Fruit fly (Drosophila melanogaster) whole organism, wandering third instar larva: ENCODE measurements around the gene msi.

ENCODE experiments used
- Abd-B ChIP-seq: fragments of >200 bp; optimal IDR thresholded peaks from 2 replicates; lab custom pipeline; 2017; ENCODE audit warnings: missing biosample characterization, missing genetic modification characterization
- CG32264 ChIP-seq: fragments of 200-800 bp; sonication (Bioruptor generic); optimal IDR thresholded peaks from 2 replicates; lab custom pipeline; 2016; ENCODE audit warnings: missing biosample characterization, missing genetic modification characterization
- CG9705 ChIP-seq: fragments of 200-800 bp; sonication (Bioruptor generic); optimal IDR thresholded peaks from 2 replicates; lab custom pipeline; 2018; ENCODE audit warnings: missing biosample characterization, mild to moderate bottlenecking, missing genetic modification characterization
- CrebA ChIP-seq: fragments of 200-800 bp; sonication (Bioruptor generic); optimal IDR thresholded peaks from 2 replicates; lab custom pipeline; 2016; ENCODE audit warnings: missing biosample characterization, mild to moderate bottlenecking, missing genetic modification characterization, borderline replicate concordance
- Dfd ChIP-seq: fragments of >200 bp; optimal IDR thresholded peaks from 2 replicates; lab custom pipeline; 2017; ENCODE audit warnings: missing biosample characterization, missing genetic modification characterization
- Dif ChIP-seq: fragments of 200-275, 200-300 bp; sonication (Bioruptor generic); optimal IDR thresholded peaks from 2 replicates; lab custom pipeline; 2018; ENCODE audit warnings: missing biosample characterization, missing genetic modification characterization; ENCODE audit not compliant: partially characterized antibody
- GATAd ChIP-seq: sonication (Bioruptor generic); optimal IDR thresholded peaks from 2 replicates; lab custom pipeline; 2016; ENCODE audit warnings: missing biosample characterization, missing genetic modification characterization
- HLH106 ChIP-seq: fragments of 200-800 bp; optimal IDR thresholded peaks from 3 replicates; lab custom pipeline; 2019; ENCODE audit warnings: missing biosample characterization, mild to moderate bottlenecking, missing genetic modification characterization, moderate library complexity
- Hnf4 ChIP-seq: fragments of 200-800 bp; sonication (Bioruptor generic); optimal IDR thresholded peaks from 2 replicates; lab custom pipeline; 2016; ENCODE audit warnings: missing biosample characterization, mild to moderate bottlenecking, missing genetic modification characterization
- Hr78 ChIP-seq: fragments of >200 bp; optimal IDR thresholded peaks from 2 replicates; lab custom pipeline; 2017; ENCODE audit warnings: missing biosample characterization, missing genetic modification characterization
- Hr83 ChIP-seq: fragments of 200-300 bp; sonication (Bioruptor generic); optimal IDR thresholded peaks from 2 replicates; lab custom pipeline; 2016; ENCODE audit warnings: missing biosample characterization, mild to moderate bottlenecking, missing genetic modification characterization, moderate library complexity; ENCODE audit not compliant: poor library complexity, severe bottlenecking
- Jra ChIP-seq: sonication (Bioruptor generic); optimal IDR thresholded peaks from 2 replicates; lab custom pipeline; 2016; ENCODE audit warnings: missing biosample characterization, missing genetic modification characterization
- Mio ChIP-seq: sonication (Bioruptor generic); optimal IDR thresholded peaks from 2 replicates; lab custom pipeline; 2016; ENCODE audit warnings: missing biosample characterization, missing genetic modification characterization
- Myc ChIP-seq: fragments of >200 bp; optimal IDR thresholded peaks from 2 replicates; lab custom pipeline; 2017
- N ChIP-seq: fragments of >200 bp; optimal IDR thresholded peaks from 2 replicates; lab custom pipeline; 2018; ENCODE audit warnings: missing biosample characterization, missing external identifiers, missing genetic modification characterization
- OdsH ChIP-seq: fragments of 200-800 bp; sonication (Bioruptor generic); optimal IDR thresholded peaks from 2 replicates; lab custom pipeline; 2016; ENCODE audit warnings: missing biosample characterization, mild to moderate bottlenecking, missing genetic modification characterization
- Rel ChIP-seq, 2 experiments: fragments of 200-800 bp; sonication (Bioruptor generic) in 1 of 2; optimal IDR thresholded peaks; 2 replicates in 1 of 2; 3 replicates in 1 of 2; lab custom pipeline; 2016 to 2019; ENCODE audit warnings: mild to moderate bottlenecking in 2 of 2, missing biosample characterization in 2 of 2, missing genetic modification characterization in 2 of 2, moderate library complexity in 1 of 2
- Sp1 ChIP-seq: fragments of 200-800 bp; sonication (Bioruptor generic); optimal IDR thresholded peaks from 3 replicates; lab custom pipeline; 2019; ENCODE audit warnings: missing biosample characterization, mild to moderate bottlenecking, missing genetic modification characterization, moderate library complexity
- Vsx2 ChIP-seq: fragments of 200-300, 225-300 bp; sonication (Bioruptor generic); optimal IDR thresholded peaks from 2 replicates; lab custom pipeline; 2018; ENCODE audit warnings: missing biosample characterization, missing genetic modification characterization; ENCODE audit not compliant: partially characterized antibody
- br ChIP-seq: fragments of 200-800 bp; sonication (Bioruptor generic); optimal IDR thresholded peaks from 2 replicates; lab custom pipeline; 2016; ENCODE audit warnings: missing biosample characterization, missing genetic modification characterization
- brk ChIP-seq: fragments of 200-800 bp; sonication (Bioruptor generic); optimal IDR thresholded peaks from 2 replicates; lab custom pipeline; 2016; ENCODE audit warnings: missing biosample characterization, mild to moderate bottlenecking, missing genetic modification characterization
- dl ChIP-seq, 2 experiments: fragments of 175-275, 200-275 bp in 1 of 2; fragments of 200-275 bp in 1 of 2; sonication (Bioruptor generic); optimal IDR thresholded peaks; lab custom pipeline; 2018; ENCODE audit warnings: mild to moderate bottlenecking in 2 of 2, missing biosample characterization in 2 of 2, missing genetic modification characterization in 2 of 2, moderate library complexity in 2 of 2; ENCODE audit not compliant: partially characterized antibody in 2 of 2, insufficient read depth in 1 of 2
- dmrt93B ChIP-seq: fragments of 200-800 bp; sonication (Bioruptor generic); optimal IDR thresholded peaks from 2 replicates; lab custom pipeline; 2018; ENCODE audit warnings: missing biosample characterization, mild to moderate bottlenecking, missing genetic modification characterization
- dsf ChIP-seq: sonication (Bioruptor generic); optimal IDR thresholded peaks from 2 replicates; lab custom pipeline; 2016; ENCODE audit warnings: missing biosample characterization, missing genetic modification characterization, borderline replicate concordance
- ey ChIP-seq: fragments of 200-800 bp; sonication (Bioruptor generic); optimal IDR thresholded peaks from 2 replicates; lab custom pipeline; 2016; ENCODE audit warnings: missing biosample characterization, missing genetic modification characterization
- foxo ChIP-seq, 2 experiments: fragments of 200-800 bp; sonication (Bioruptor generic); optimal IDR thresholded peaks; 2 replicates in 1 of 2; 3 replicates in 1 of 2; lab custom pipeline; 2016 to 2017; ENCODE audit warnings: missing biosample characterization in 2 of 2, missing genetic modification characterization in 2 of 2
- fru ChIP-seq: fragments of 200-800 bp; sonication (Bioruptor generic); optimal IDR thresholded peaks from 3 replicates; lab custom pipeline; 2016; ENCODE audit warnings: missing biosample characterization, mild to moderate bottlenecking, missing genetic modification characterization
- h ChIP-seq: fragments of 200-800 bp; sonication (Bioruptor generic); optimal IDR thresholded peaks from 3 replicates; lab custom pipeline; 2016; ENCODE audit warnings: missing biosample characterization, mild to moderate bottlenecking, missing genetic modification characterization
- jim ChIP-seq: fragments of 175-275, 200-325 bp; sonication (Bioruptor generic); optimal IDR thresholded peaks from 2 replicates; lab custom pipeline; 2016; ENCODE audit warnings: missing biosample characterization, mild to moderate bottlenecking, missing genetic modification characterization
- lola ChIP-seq: fragments of >200 bp; optimal IDR thresholded peaks from 2 replicates; lab custom pipeline; 2017; ENCODE audit warnings: missing biosample characterization, missing genetic modification characterization
- pan ChIP-seq: fragments of >200 bp; optimal IDR thresholded peaks from 2 replicates; lab custom pipeline; 2017
- psq ChIP-seq: fragments of 200-800 bp; sonication (Bioruptor generic); optimal IDR thresholded peaks from 3 replicates; lab custom pipeline; 2017; ENCODE audit warnings: missing biosample characterization, mild to moderate bottlenecking, missing genetic modification characterization, moderate library complexity
- rgr ChIP-seq: fragments of 200-800 bp; sonication (Bioruptor generic); optimal IDR thresholded peaks from 3 replicates; lab custom pipeline; 2016; ENCODE audit warnings: missing biosample characterization, mild to moderate bottlenecking, missing genetic modification characterization
- sage ChIP-seq: fragments of 200-800 bp; sonication (Bioruptor generic); optimal IDR thresholded peaks from 2 replicates; lab custom pipeline; 2016; ENCODE audit warnings: missing biosample characterization, mild to moderate bottlenecking, missing genetic modification characterization
- sv ChIP-seq: fragments of 200-800 bp; sonication (Bioruptor generic); optimal IDR thresholded peaks from 3 replicates; lab custom pipeline; 2016; ENCODE audit warnings: missing biosample characterization, missing genetic modification characterization
- tai ChIP-seq: sonication (Bioruptor generic); optimal IDR thresholded peaks from 2 replicates; lab custom pipeline; 2016; ENCODE audit warnings: missing biosample characterization, missing genetic modification characterization
- usp ChIP-seq: fragments of >200 bp; optimal IDR thresholded peaks from 2 replicates; lab custom pipeline; 2017; ENCODE audit warnings: missing biosample characterization, missing genetic modification characterization
- woc ChIP-seq: sonication (Bioruptor generic); optimal IDR thresholded peaks from 2 replicates; lab custom pipeline; 2016; ENCODE audit warnings: missing biosample characterization, mild to moderate bottlenecking, missing genetic modification characterization

The msi gene

dm6 chr3R:25647577-25648257 lies 131.8 kb downstream of the msi start:
- TF ChIP-seq foxo (GFP tag; optimal IDR thresholded peaks at IDR 0.05; lab: Kevin White, UChicago) (no peak), CG32264 (GFP tag; lab: Kevin White, UChicago) (no peak), fru (GFP tag; lab: Kevin White, UChicago) (peak; percentile 32), CrebA (GFP tag; lab: Kevin White, UChicago) (no peak), Rel (GFP tag; optimal IDR thresholded peaks at IDR 0.05; lab: Kevin White, UChicago) (no peak), Rel (tag; optimal IDR thresholded peaks at IDR 0.05; lab: Kevin White, UChicago) (peak; percentile 36), CG9705 (GFP tag; lab: Kevin White, UChicago) (no peak), pan (lab: Kevin White, UChicago) (no peak), brk (GFP tag; lab: Kevin White, UChicago) (no peak), sage (no peak), Hr78 (no peak), psq (GFP tag; lab: Kevin White, UChicago) (no peak), Hnf4 (GFP tag; lab: Kevin White, UChicago) (peak; percentile 33), br (peak; percentile 17), tai (GFP tag; lab: Kevin White, UChicago) (no peak), Dif (peak; percentile 34), sv (GFP tag; lab: Kevin White, UChicago) (no peak), dmrt93B (peak; percentile 4), Mio (GFP tag; lab: Kevin White, UChicago) (no peak), Jra (GFP tag; lab: Kevin White, UChicago) (no peak), HLH106 (no peak), usp (GFP tag; lab: Kevin White, UChicago) (no peak), Dfd (GFP tag; lab: Kevin White, UChicago) (no peak), Abd-B (GFP tag; lab: Kevin White, UChicago) (no peak), Hr83 (GFP tag; lab: Kevin White, UChicago) (peak; percentile 23), Sp1 (GFP tag; lab: Kevin White, UChicago) (peak; percentile 18), dl (GFP tag; optimal IDR thresholded peaks at IDR 0.05; lab: Kevin White, UChicago; ENCODE audit: insufficient read depth in 1 of 2, partially characterized antibody in 2 of 2) (no peak), rgr (GFP tag; lab: Kevin White, UChicago) (peak; percentile 15), ey (GFP tag; lab: Kevin White, UChicago) (peak; percentile 13), Vsx2 (GFP tag; lab: Kevin White, UChicago) (no peak), OdsH (GFP tag; lab: Kevin White, UChicago) (no peak), jim (GFP tag; lab: Kevin White, UChicago) (no peak), GATAd (GFP tag; lab: Kevin White, UChicago) (no peak), lola (GFP tag; lab: Kevin White, UChicago) (no peak), Myc (lab: Kevin White, UChicago) (no peak), h (GFP tag; lab: Kevin White, UChicago) (peak; percentile 50), woc (GFP tag; lab: Kevin White, UChicago) (peak; percentile 6), N (GFP tag; lab: Kevin White, UChicago) (no peak), dsf (GFP tag; lab: Kevin White, UChicago) (no peak)

- TF ChIP-seq N (GFP tag; lab: Kevin White, UChicago) (no peak), Hr83 (GFP tag; lab: Kevin White, UChicago) (no peak), psq (GFP tag; lab: Kevin White, UChicago) (peak; percentile 23), Hnf4 (GFP tag; lab: Kevin White, UChicago) (no peak), OdsH (GFP tag; lab: Kevin White, UChicago) (peak; percentile 26), Sp1 (GFP tag; lab: Kevin White, UChicago) (no peak), jim (GFP tag; lab: Kevin White, UChicago) (no peak), foxo (GFP tag; optimal IDR thresholded peaks at IDR 0.05; lab: Kevin White, UChicago) (peak in 1 of 2 experiments; percentile 20), CrebA (GFP tag; lab: Kevin White, UChicago) (no peak), pan (lab: Kevin White, UChicago) (no peak), fru (GFP tag; lab: Kevin White, UChicago) (no peak), dl (GFP tag; optimal IDR thresholded peaks at IDR 0.05; lab: Kevin White, UChicago; ENCODE audit: insufficient read depth in 1 of 2, partially characterized antibody in 2 of 2) (no peak), HLH106 (peak; percentile 32), Hr78 (no peak)
Observed at dm6 chr3R:25648258-25648606, 132.3 kb downstream of the msi start.
